Worm (Caenorhabditis elegans) whole organism, early embryonic: ENCODE results near the gene ech-9.

ENCODE experiments used
- B0310.2 ChIP-seq: sonication (generic microtip); optimal IDR thresholded peaks from 2 replicates; lab custom pipeline; 2016; ENCODE audit warnings: mild to moderate bottlenecking, missing genetic modification characterization, missing compliant biosample characterization
- F13C5.2 ChIP-seq: sonication (generic microtip); optimal IDR thresholded peaks from 2 replicates; lab custom pipeline; 2017; ENCODE audit warnings: mild to moderate bottlenecking, missing genetic modification characterization, inconsistent platforms, missing compliant biosample characterization
- ama-1 ChIP-seq: fragments of 150-350 bp; optimal IDR thresholded peaks from 2 replicates; lab custom pipeline; 2014
- ceh-36 ChIP-seq: sonication (generic microtip); optimal IDR thresholded peaks from 2 replicates; lab custom pipeline; 2016; ENCODE audit warnings: missing genetic modification characterization, inconsistent platforms, missing compliant biosample characterization
- ets-7 ChIP-seq: sonication (generic microtip); optimal IDR thresholded peaks from 2 replicates; lab custom pipeline; 2016; ENCODE audit warnings: missing genotype, missing genetic modification characterization, missing compliant biosample characterization
- flt-1 ChIP-seq: fragments of 200-800 bp; sonication (Bioruptor generic); IDR thresholded peaks from 2 replicates; pipeline ENCODE4 v1.3.6; 2022; ENCODE audit warnings: missing genetic modification characterization, missing compliant biosample characterization
- hmbx-1 ChIP-seq: sonication (generic microtip); optimal IDR thresholded peaks from 2 replicates; lab custom pipeline; 2016; ENCODE audit warnings: mild to moderate bottlenecking, missing genetic modification characterization, missing compliant biosample characterization
- hnd-1 ChIP-seq: sonication (generic microtip); optimal IDR thresholded peaks from 2 replicates; lab custom pipeline; 2016; ENCODE audit warnings: missing genetic modification characterization, missing compliant biosample characterization
- pes-1 ChIP-seq: fragments of 200-800 bp; sonication (Bioruptor generic); IDR thresholded peaks from 2 replicates; pipeline ENCODE4 v1.3.6; 2022; ENCODE audit warnings: missing genetic modification reagents, missing genetic modification characterization, missing compliant biosample characterization
- scrt-1 ChIP-seq: fragments of 200-800 bp; sonication (Bioruptor generic); IDR thresholded peaks from 2 replicates; pipeline ENCODE4 v1.3.6; 2022; ENCODE audit warnings: missing genetic modification characterization, missing compliant biosample characterization
- sea-1 ChIP-seq: fragments of 200-800 bp; sonication (Bioruptor generic); conservative IDR thresholded peaks from 2 replicates; pipeline ENCODE4 v1.3.6; 2022; ENCODE audit warnings: missing genetic modification characterization, missing compliant biosample characterization
- tbx-37 ChIP-seq: fragments of 200-800 bp; sonication (Bioruptor generic); conservative IDR thresholded peaks from 2 replicates; pipeline ENCODE4 v1.3.6; 2022; ENCODE audit warnings: missing genetic modification reagents, missing genetic modification characterization, missing compliant biosample characterization

ce11 chrIV:10235279-10235829, at the start of gene ech-9:
- no peak for TF ChIP-seq ama-1 (lab: Kevin White, UChicago)
- TF ChIP-seq pes-1 (GFP tag; lab: Robert Waterston, UW) = no peak
- TF ChIP-seq scrt-1 = no peak
- TF ChIP-seq B0310.2 (tag; lab: Kevin White, UChicago) = no peak
- TF ChIP-seq hnd-1 (tag; lab: Kevin White, UChicago) = no peak
- TF ChIP-seq ets-7 (tag; lab: Kevin White, UChicago) = no peak
- no peak for TF ChIP-seq ceh-36 (tag; lab: Kevin White, UChicago)
- no peak for TF ChIP-seq tbx-37 (GFP tag; lab: Robert Waterston, UW)
- no peak for TF ChIP-seq flt-1 (GFP tag; lab: Robert Waterston, UW)
- no peak for TF ChIP-seq sea-1 (GFP tag; lab: Robert Waterston, UW)
- TF ChIP-seq hmbx-1 (tag; lab: Kevin White, UChicago) = no peak
- no peak for TF ChIP-seq F13C5.2
